Fruit fly (Drosophila melanogaster): ENCODE measurements around the gene CG7560.

Gene CG7560

dm6 chr3L:11379698-11380438 lies 45.1 kb upstream of the CG7560 start (continued):
- TF ChIP-seq CG12769 (tag; optimal IDR thresholded peaks at IDR 0.05) (peak; percentile 68), psq (GFP tag; optimal IDR thresholded peaks at IDR 0.05) (no peak), CG10267 (tag; optimal IDR thresholded peaks at IDR 0.05) (peak; percentile 42), CG17568 (GFP tag; optimal IDR thresholded peaks at IDR 0.05) (peak; percentile 45), onecut (GFP tag; IDR thresholded peaks at IDR 0.05) (no peak), Drgx (GFP tag; IDR thresholded peaks at IDR 0.05) (peak; percentile 64), Ssrp (tag; optimal IDR thresholded peaks at IDR 0.05) (peak; percentile 14), eve (GFP tag; optimal IDR thresholded peaks at IDR 0.05) (peak in 1 of 2 experiments; percentile 65), CG9817 (tag; optimal IDR thresholded peaks at IDR 0.05) (no peak), prd (optimal IDR thresholded peaks at IDR 0.05) (no peak), prd (GFP tag; IDR thresholded peaks at IDR 0.05) (peak; percentile 40; the same call in 2 of the 3 replicates), CG30431 (GFP tag; optimal IDR thresholded peaks at IDR 0.05) (peak; percentile 35), zf30C (GFP tag; optimal IDR thresholded peaks at IDR 0.05) (peak; percentile 87), CG11456 (GFP tag; IDR thresholded peaks at IDR 0.05) (peak; percentile 62; the same call in 2 of the 3 replicates), Xbp1 (GFP tag; optimal IDR thresholded peaks at IDR 0.05) (peak; percentile 15), Med (GFP tag) (peak; percentile 76), gt (GFP tag; IDR thresholded peaks at IDR 0.05) (no peak), H2.0 (GFP tag; IDR thresholded peaks at IDR 0.05) (peak; percentile 44), MTF-1 (GFP tag; optimal IDR thresholded peaks at IDR 0.05; ENCODE audit: borderline replicate concordance) (peak; percentile 54), sqz (GFP tag; optimal IDR thresholded peaks at IDR 0.05) (peak; percentile 48), Dll (GFP tag; IDR thresholded peaks at IDR 0.05; ENCODE audit: partially characterized antibody) (no peak), CG42726 (GFP tag; IDR thresholded peaks at IDR 0.05; ENCODE audit: partially characterized antibody) (no peak), peb (GFP tag; IDR thresholded peaks at IDR 0.05) (0 out of 2 replicates have a peak, but pooled peaks have one; percentile 12), CG17328 (GFP tag; IDR thresholded peaks at IDR 0.05) (peak; percentile 68), otp (GFP tag; IDR thresholded peaks at IDR 0.05) (peak; percentile 54; the same call in 1 of the 3 replicates), lola (GFP tag; optimal IDR thresholded peaks at IDR 0.05) (peak in 1 of 3 experiments; percentile 48), kay (GFP tag; optimal IDR thresholded peaks at IDR 0.05) (no peak), shn (GFP tag; optimal IDR thresholded peaks at IDR 0.05) (peak; percentile 18), fd96Cb (tag; optimal IDR thresholded peaks at IDR 0.05) (peak; percentile 47), Hmx (GFP tag; optimal IDR thresholded peaks at IDR 0.05) (no peak), BEAF-32 (GFP tag; optimal IDR thresholded peaks at IDR 0.05) (no peak), CG1647 (GFP tag; optimal IDR thresholded peaks at IDR 0.05) (peak; percentile 27), CG12659 (GFP tag; optimal IDR thresholded peaks at IDR 0.05) (no peak), CG14050 (GFP tag; IDR thresholded peaks at IDR 0.05) (no peak), Abd-B (GFP tag; optimal IDR thresholded peaks at IDR 0.05) (peak; percentile 13), seq (GFP tag; IDR thresholded peaks at IDR 0.05) (0 out of 2 replicates have a peak, but pooled peaks have one; percentile 29), ttk (GFP tag; IDR thresholded peaks at IDR 0.05) (peak; percentile 41; the same call in 1 of the 2 replicates), NC2β (GFP tag; optimal IDR thresholded peaks at IDR 0.05) (peak; percentile 25), toy (GFP tag; IDR thresholded peaks at IDR 0.05) (peak; percentile 20; the same call in 1 of the 2 replicates), BtbVII (GFP tag; optimal IDR thresholded peaks at IDR 0.05) (peak; percentile 13), HLH4C (GFP tag; IDR thresholded peaks at IDR 0.05; ENCODE audit: partially characterized antibody) (no peak), odd (GFP tag; optimal IDR thresholded peaks at IDR 0.05) (peak; percentile 44), Nf-YB (GFP tag; optimal IDR thresholded peaks at IDR 0.05) (peak; percentile 7), tio (GFP tag; optimal IDR thresholded peaks at IDR 0.05) (peak; percentile 22), slp2 (GFP tag; optimal IDR thresholded peaks at IDR 0.05) (peak; percentile 45), Eip74EF (GFP tag; optimal IDR thresholded peaks at IDR 0.05) (peak in 1 of 2 experiments; percentile 21), dati (GFP tag; IDR thresholded peaks at IDR 0.05) (no peak), Myb (GFP tag; optimal IDR thresholded peaks at IDR 0.05) (peak; percentile 20)
